Worm (Caenorhabditis elegans) whole organism, mixed stage, embryonic: ENCODE data around the gene T02G5.14.
A peak's percentile ranks its signal among the peaks of the same experiment; 100 is the strongest.
"Not testable (repeated sequence)": the region's sequence is repeated elsewhere in the genome, so short reads cannot be mapped to it uniquely, and the experiment has no call there.

Experiments used
- M03D4.4 ChIP-seq: sonication (generic microtip); optimal IDR thresholded peaks from 2 replicates; lab custom pipeline; 2017; ENCODE audit warnings: mild to moderate bottlenecking, missing genetic modification characterization, missing compliant biosample characterization
- bed-3 ChIP-seq: fragments of 200-800 bp; sonication (Bioruptor generic); optimal IDR thresholded peaks from 3 replicates; lab custom pipeline; 2018; ENCODE audit warnings: mild to moderate bottlenecking, missing genetic modification characterization, moderate library complexity, missing compliant biosample characterization
- blmp-1 ChIP-seq: fragments of 150-350 bp; optimal IDR thresholded peaks from 2 replicates; lab custom pipeline; 2014; ENCODE audit warnings: missing biosample characterization, missing genetic modification characterization
- ceh-39 ChIP-seq: fragments of 150-350 bp; optimal IDR thresholded peaks from 2 replicates; lab custom pipeline; 2014; ENCODE audit warnings: missing biosample characterization, missing genetic modification characterization
- ceh-43 ChIP-seq: fragments of 200-800 bp; sonication (Bioruptor generic); optimal IDR thresholded peaks from 2 replicates; lab custom pipeline; 2018; ENCODE audit warnings: mild to moderate bottlenecking, missing genetic modification characterization, moderate library complexity, missing compliant biosample characterization
- ceh-83 ChIP-seq: fragments of 200-800 bp; sonication (Bioruptor generic); optimal IDR thresholded peaks from 2 replicates; lab custom pipeline; 2018; ENCODE audit warnings: mild to moderate bottlenecking, missing genetic modification characterization, missing compliant biosample characterization
- ces-1 ChIP-seq: fragments of 150-350 bp; optimal IDR thresholded peaks from 2 replicates; lab custom pipeline; 2014; ENCODE audit warnings: missing biosample characterization, missing genetic modification reagents, missing genetic modification characterization
- cnd-1 ChIP-seq: fragments of 200-800 bp; sonication (Bioruptor generic); optimal IDR thresholded peaks from 2 replicates; lab custom pipeline; 2018; ENCODE audit warnings: mild to moderate bottlenecking, missing genetic modification characterization, missing compliant biosample characterization
- drap-1 ChIP-seq: fragments of 200-800 bp; sonication (Bioruptor generic); optimal IDR thresholded peaks from 3 replicates; lab custom pipeline; 2018; ENCODE audit warnings: mild to moderate bottlenecking, missing genetic modification characterization, missing compliant biosample characterization
- elt-1 ChIP-seq: sonication (generic microtip); optimal IDR thresholded peaks from 2 replicates; lab custom pipeline; 2017; ENCODE audit warnings: missing genetic modification characterization, mild to moderate bottlenecking, missing compliant biosample characterization, antibody characterized with exemption, moderate library complexity, borderline replicate concordance; ENCODE audit not compliant: insufficient read depth
- elt-3 ChIP-seq: fragments of 150-350 bp; optimal IDR thresholded peaks from 2 replicates; lab custom pipeline; 2014; ENCODE audit warnings: missing biosample characterization, missing genetic modification characterization
- flh-1 ChIP-seq: fragments of 200-800 bp; sonication (Bioruptor generic); optimal IDR thresholded peaks from 2 replicates; lab custom pipeline; 2018; ENCODE audit warnings: mild to moderate bottlenecking, missing genetic modification characterization, moderate library complexity, missing compliant biosample characterization
- ham-2 ChIP-seq: fragments of 200-800 bp; sonication (Bioruptor generic); optimal IDR thresholded peaks from 2 replicates; lab custom pipeline; 2018; ENCODE audit warnings: mild to moderate bottlenecking, missing genetic modification characterization, missing compliant biosample characterization
- hlh-1 ChIP-seq: fragments of 150-350 bp; optimal IDR thresholded peaks from 2 replicates; lab custom pipeline; 2014; ENCODE audit warnings: missing biosample characterization, missing genetic modification reagents, missing genetic modification characterization
- lin-13 ChIP-seq: fragments of 150-350 bp; optimal IDR thresholded peaks from 2 replicates; lab custom pipeline; 2014; ENCODE audit warnings: missing biosample characterization, missing genetic modification characterization
- lin-32 ChIP-seq: fragments of 200-800 bp; sonication (Bioruptor generic); optimal IDR thresholded peaks from 2 replicates; lab custom pipeline; 2018; ENCODE audit warnings: mild to moderate bottlenecking, missing genetic modification characterization, missing compliant biosample characterization
- lsy-2 ChIP-seq: fragments of 150-350 bp; optimal IDR thresholded peaks from 2 replicates; lab custom pipeline; 2014; ENCODE audit warnings: missing biosample characterization, missing genetic modification characterization
- mab-5 ChIP-seq: fragments of 150-350 bp; optimal IDR thresholded peaks from 2 replicates; lab custom pipeline; 2014; ENCODE audit warnings: missing biosample characterization, missing genetic modification characterization
- mep-1 ChIP-seq: fragments of 150-350 bp; optimal IDR thresholded peaks from 2 replicates; lab custom pipeline; 2017; ENCODE audit warnings: missing biosample characterization, missing genetic modification reagents, missing genetic modification characterization, inconsistent platforms
- mls-2 ChIP-seq: sonication (generic microtip); optimal IDR thresholded peaks from 2 replicates; lab custom pipeline; 2016; ENCODE audit warnings: mild to moderate bottlenecking, missing genetic modification characterization, moderate library complexity, missing compliant biosample characterization
- nhr-12 ChIP-seq: fragments of 150-350 bp; optimal IDR thresholded peaks from 2 replicates; lab custom pipeline; 2014; ENCODE audit warnings: missing biosample characterization, missing genetic modification characterization
- nhr-2 ChIP-seq: fragments of 150-350 bp; optimal IDR thresholded peaks from 2 replicates; lab custom pipeline; 2014; ENCODE audit warnings: missing biosample characterization, missing genetic modification characterization
- nhr-237 ChIP-seq: fragments of 150-350 bp; optimal IDR thresholded peaks from 2 replicates; lab custom pipeline; 2014; ENCODE audit warnings: missing biosample characterization, missing genetic modification characterization
- nhr-28 ChIP-seq: fragments of 150-350 bp; optimal IDR thresholded peaks from 2 replicates; lab custom pipeline; 2014; ENCODE audit warnings: missing biosample characterization, missing genetic modification characterization
- nhr-76 ChIP-seq: sonication (generic microtip); optimal IDR thresholded peaks from 2 replicates; lab custom pipeline; 2017; ENCODE audit warnings: missing biosample characterization, missing genetic modification characterization
- pha-4 ChIP-seq: fragments of 150-350 bp; optimal IDR thresholded peaks from 2 replicates; lab custom pipeline; 2018; ENCODE audit warnings: missing biosample characterization, missing genetic modification reagents, missing genetic modification characterization
- sem-2 ChIP-seq: fragments of 200-800 bp; sonication (Bioruptor generic); optimal IDR thresholded peaks from 2 replicates; lab custom pipeline; 2018; ENCODE audit warnings: mild to moderate bottlenecking, missing genetic modification characterization, missing compliant biosample characterization
- snpc-4 ChIP-seq: fragments of 150-350 bp; optimal IDR thresholded peaks from 2 replicates; lab custom pipeline; 2014; ENCODE audit warnings: missing biosample characterization, missing genetic modification characterization
- tbx-8 ChIP-seq: fragments of 200-800 bp; sonication (Bioruptor generic); optimal IDR thresholded peaks from 2 replicates; lab custom pipeline; 2018; ENCODE audit warnings: mild to moderate bottlenecking, missing genetic modification characterization, moderate library complexity, missing compliant biosample characterization
- unc-120 ChIP-seq: sonication (generic microtip); optimal IDR thresholded peaks from 2 replicates; lab custom pipeline; 2017; ENCODE audit warnings: missing genetic modification characterization, missing compliant biosample characterization; ENCODE audit not compliant: poor library complexity, severe bottlenecking
- unc-39 ChIP-seq: fragments of 150-350 bp; optimal IDR thresholded peaks from 2 replicates; lab custom pipeline; 2014; ENCODE audit warnings: missing biosample characterization, missing genetic modification characterization
- unc-62 ChIP-seq: fragments of 150-350 bp; optimal IDR thresholded peaks from 2 replicates; lab custom pipeline; 2014; ENCODE audit warnings: missing biosample characterization, missing genetic modification reagents, missing genetic modification characterization
- zip-8 ChIP-seq: fragments of 150-350 bp; optimal IDR thresholded peaks from 2 replicates; lab custom pipeline; 2014; ENCODE audit warnings: missing biosample characterization, missing genetic modification characterization
- ztf-11 ChIP-seq: fragments of 150-350 bp; optimal IDR thresholded peaks from 2 replicates; lab custom pipeline; 2014; ENCODE audit warnings: missing biosample characterization, missing genetic modification characterization

The T02G5.14 gene

DNA sequence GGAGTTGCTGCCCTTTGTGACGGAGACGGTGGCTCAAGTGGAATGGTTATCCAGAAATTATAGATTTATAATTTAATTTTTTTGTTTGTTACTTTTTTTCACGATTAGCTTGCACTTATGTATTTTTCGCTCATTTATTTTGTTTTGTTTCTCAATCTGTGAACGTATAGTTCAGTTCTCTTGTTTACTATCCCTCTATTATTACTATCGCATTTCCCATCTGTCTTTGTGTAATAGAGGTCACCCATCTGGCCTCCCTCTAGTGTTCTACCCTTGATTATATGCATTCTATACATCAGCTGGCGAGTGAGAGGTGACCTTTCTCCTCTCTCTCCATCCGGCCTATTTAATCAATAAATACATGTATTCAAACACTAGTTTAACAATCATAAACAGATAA is at the start of gene T02G5.14, which contains the start of gene T02G5.15:
TSS of gene T02G5.14 (plus strand) at position 301 of the 400 bp plus-strand sequence.
TSS of gene T02G5.15 (plus strand) at position 301 of the 400 bp plus-strand sequence.
- TF ChIP-seq ham-2 (GFP tag; lab: Kevin White, UChicago); nhr-237 (tag; lab: Kevin White, UChicago); nhr-2 (tag; lab: Kevin White, UChicago): not testable (repeated sequence)

DNA sequence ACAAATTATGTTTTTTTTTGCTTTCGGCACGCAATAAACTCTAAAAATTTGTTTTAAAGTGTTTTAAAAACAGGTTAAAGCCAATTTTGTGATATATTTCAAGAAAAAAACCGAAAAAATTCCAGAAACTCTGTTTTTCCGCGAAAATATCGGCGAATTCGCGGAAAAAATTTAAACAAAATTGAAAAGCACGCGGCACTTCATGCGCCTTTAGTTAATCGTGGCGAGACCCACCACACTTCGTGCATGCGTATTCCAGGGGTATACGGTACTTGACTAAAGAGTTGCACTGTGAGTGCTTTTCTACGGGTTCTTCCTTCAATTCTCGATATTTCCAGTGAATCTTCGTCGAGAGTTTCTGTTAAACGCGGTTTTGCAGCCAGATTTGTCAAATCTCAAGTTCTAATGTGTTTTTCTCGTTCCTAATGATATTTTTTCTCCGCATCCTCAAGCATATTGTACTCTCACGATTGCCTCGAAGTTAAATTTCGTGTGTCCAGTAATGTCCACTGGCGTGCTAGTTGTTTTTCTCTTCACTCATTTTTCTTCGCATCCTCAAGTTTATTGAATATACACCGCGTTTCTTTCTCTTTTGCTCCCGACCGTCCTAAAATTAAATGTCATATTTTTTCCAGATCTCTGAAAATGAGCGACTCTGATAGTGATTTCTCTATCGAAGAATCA is 46.3 kb upstream of the T02G5.14 start, which contains the start of gene cin-4:
TSS of gene cin-4 (plus strand) at position 634 of the 684 bp plus-strand sequence.
- TF ChIP-seq drap-1 (GFP tag; lab: Kevin White, UChicago) (no peak), nhr-237 (tag; lab: Kevin White, UChicago) (no peak), blmp-1 (tag; lab: Kevin White, UChicago) (no peak), ham-2 (GFP tag; lab: Kevin White, UChicago) (no peak), flh-1 (GFP tag; lab: Kevin White, UChicago) (no peak), ceh-83 (GFP tag; lab: Kevin White, UChicago) (no peak), unc-62 (GFP tag; lab: Kevin White, UChicago) (no peak), mls-2 (no peak), pha-4 (no peak), unc-39 (tag; lab: Kevin White, UChicago) (no peak), mep-1 (no peak), ceh-43 (GFP tag; lab: Kevin White, UChicago) (no peak), hlh-1 (no peak), bed-3 (no peak)
- TF ChIP-seq, all 35 proteins: peak for 0

DNA sequence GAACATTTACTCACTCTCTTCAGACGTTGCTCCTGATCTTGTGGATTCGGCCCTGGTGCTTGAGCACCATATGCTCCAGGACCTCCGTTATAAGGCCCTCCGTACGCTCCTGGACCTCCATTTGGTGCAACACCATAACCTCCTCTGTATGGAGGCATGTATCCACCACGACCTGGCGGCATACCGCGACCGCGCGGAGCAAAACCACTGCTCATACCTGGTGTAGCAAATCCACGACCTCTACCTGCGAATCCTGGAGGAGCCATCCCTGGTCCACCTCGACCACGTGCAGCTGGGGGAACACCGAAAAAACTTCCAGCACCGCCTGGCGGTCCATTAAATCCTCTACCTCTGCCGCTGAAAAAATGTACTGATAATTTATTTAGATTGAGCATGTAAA is 34.7 kb upstream of the T02G5.14 start:
- TF ChIP-seq ceh-39 (tag; lab: Kevin White, UChicago) = no peak
- no peak for TF ChIP-seq drap-1 (GFP tag; lab: Kevin White, UChicago)
- TF ChIP-seq mls-2 = no peak
- TF ChIP-seq mab-5 = no peak
- TF ChIP-seq pha-4 = no peak
- no peak for TF ChIP-seq hlh-1
- TF ChIP-seq ceh-83 (GFP tag; lab: Kevin White, UChicago) = no peak
- no peak for TF ChIP-seq mep-1
- TF ChIP-seq lsy-2 (tag; lab: Kevin White, UChicago) = no peak
- no peak for TF ChIP-seq elt-3
- TF ChIP-seq nhr-28 (tag; lab: Kevin White, UChicago) = no peak
- TF ChIP-seq bed-3 = no peak
- no peak for TF ChIP-seq sem-2 (GFP tag; lab: Kevin White, UChicago)
- no peak for TF ChIP-seq nhr-237 (tag; lab: Kevin White, UChicago)
- no peak for TF ChIP-seq lin-32
- no peak for TF ChIP-seq nhr-2 (tag; lab: Kevin White, UChicago)
- TF ChIP-seq snpc-4 = no peak

DNA sequence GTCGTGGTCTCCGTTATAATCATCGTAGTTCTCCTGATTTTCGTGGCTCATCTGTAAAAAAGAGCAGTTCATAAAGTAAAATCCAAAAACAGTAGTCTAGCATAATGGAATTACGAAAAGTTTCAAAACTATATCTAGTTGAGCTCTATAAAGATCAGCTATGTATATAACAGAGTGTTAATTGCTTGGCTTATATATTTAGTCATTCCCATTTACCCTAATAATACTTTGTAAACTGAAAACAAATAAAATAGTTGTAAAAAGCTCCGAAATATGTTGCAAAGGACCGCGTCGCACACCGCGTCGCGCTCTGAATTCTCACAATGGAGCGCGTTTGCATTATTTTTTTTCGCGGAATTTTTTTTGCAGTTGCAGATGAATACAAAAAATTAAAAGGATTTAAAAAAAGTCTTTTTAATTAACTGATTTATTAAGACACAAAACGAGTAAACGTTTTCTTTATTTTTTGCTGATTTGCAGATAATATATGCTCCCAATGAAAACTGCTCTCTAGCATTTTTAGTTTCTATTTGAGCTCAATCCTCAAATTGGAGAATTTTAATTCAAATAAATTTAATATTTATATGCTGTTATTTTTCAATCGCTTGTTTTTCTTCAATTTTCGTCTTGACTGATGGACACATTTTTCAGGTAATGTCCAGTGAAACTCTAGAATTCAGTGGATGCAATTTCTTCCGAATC is 33.9 kb upstream of the T02G5.14 start, which contains the start of the genes tcer-1 and ZK1127.5:
TSS of gene tcer-1 (minus strand) at position 51 of the 702 bp plus-strand sequence.
TSS of gene ZK1127.5 (plus strand) at position 652 of the 702 bp plus-strand sequence.
- no peak for TF ChIP-seq nhr-28 (tag; lab: Kevin White, UChicago)
- peak; percentile 54 for TF ChIP-seq nhr-237 (tag; lab: Kevin White, UChicago)
- no peak for TF ChIP-seq mls-2
- TF ChIP-seq ceh-43 (GFP tag; lab: Kevin White, UChicago) = no peak
- TF ChIP-seq unc-39 (tag; lab: Kevin White, UChicago) = no peak
- no peak for TF ChIP-seq unc-120 (tag; lab: Kevin White, UChicago)
- TF ChIP-seq nhr-2 (tag; lab: Kevin White, UChicago) = no peak
- no peak for TF ChIP-seq ces-1 (GFP tag; lab: Kevin White, UChicago)
- no peak for TF ChIP-seq tbx-8 (GFP tag; lab: Kevin White, UChicago)
- TF ChIP-seq hlh-1 = no peak
- TF ChIP-seq pha-4 = peak; percentile 14
- no peak for TF ChIP-seq M03D4.4 (tag; lab: Kevin White, UChicago)
- no peak for TF ChIP-seq zip-8 (tag; lab: Kevin White, UChicago)
- no peak for TF ChIP-seq elt-1 (tag; lab: Kevin White, UChicago)
- peak; percentile 75 for TF ChIP-seq mep-1
- no peak for TF ChIP-seq ham-2 (GFP tag; lab: Kevin White, UChicago)
- TF ChIP-seq elt-3 = no peak
- peak; percentile 68 for TF ChIP-seq lsy-2 (tag; lab: Kevin White, UChicago)
- no peak for TF ChIP-seq unc-62 (GFP tag; lab: Kevin White, UChicago)
- TF ChIP-seq nhr-12 = no peak
- TF ChIP-seq sem-2 (GFP tag; lab: Kevin White, UChicago) = no peak
- no peak for TF ChIP-seq drap-1 (GFP tag; lab: Kevin White, UChicago)
- TF ChIP-seq lin-32 = no peak
- TF ChIP-seq flh-1 (GFP tag; lab: Kevin White, UChicago) = no peak
- TF ChIP-seq bed-3 = no peak
- TF ChIP-seq mab-5 = no peak
- peak; percentile 29 for TF ChIP-seq lin-13 (tag; lab: Kevin White, UChicago)
- peak; percentile 45 for TF ChIP-seq ceh-39 (tag; lab: Kevin White, UChicago)
- no peak for TF ChIP-seq ztf-11
- TF ChIP-seq nhr-76 (tag; lab: Kevin White, UChicago) = no peak
- no peak for TF ChIP-seq cnd-1 (tag; lab: Kevin White, UChicago)
